Worm (Caenorhabditis elegans) whole organism, L4/young adult: Measurements from ENCODE around the gene K02F3.2.

Experiments used
- dao-5 ChIP-seq: sonication (generic microtip); optimal IDR thresholded peaks from 2 replicates; lab custom pipeline; 2016; ENCODE audit warnings: missing genotype, missing genetic modification characterization, moderate library complexity, missing compliant biosample characterization
- him-1 ChIP-seq: sonication (generic microtip); optimal IDR thresholded peaks from 2 replicates; lab custom pipeline; 2016; ENCODE audit warnings: missing genotype, missing genetic modification reagents, missing genetic modification characterization, missing compliant biosample characterization

ce11 chrIII:842630-843029, 3.0 kb upstream of the K02F3.2 start, which contains the start of gene far-8:
- no peak for TF ChIP-seq him-1 (tag; lab: Kevin White, UChicago)
- no peak for TF ChIP-seq dao-5 (tag; lab: Kevin White, UChicago)
